Worm (Caenorhabditis elegans) whole organism, young adult: Measurements from ENCODE around the gene ctg-2.

Experiments used
- B0019.2 ChIP-seq: fragments of 200-800 bp; sonication (Bioruptor generic); conservative IDR thresholded peaks from 2 replicates; pipeline ENCODE4 v1.3.6; 2022; ENCODE audit warnings: missing genetic modification reagents, missing genetic modification characterization, missing compliant biosample characterization
- B0035.1 ChIP-seq: sonication (generic microtip); optimal IDR thresholded peaks from 2 replicates; lab custom pipeline; 2016; ENCODE audit warnings: missing genetic modification characterization, mild to moderate bottlenecking, missing compliant biosample characterization, missing genotype, missing genetic modification reagents
- B0336.3 ChIP-seq: fragments of 200-800 bp; sonication (Bioruptor generic); IDR thresholded peaks from 2 replicates; pipeline ENCODE4 v1.3.6; 2022; ENCODE audit warnings: missing genetic modification characterization, missing compliant biosample characterization
- F23B12.7 ChIP-seq: sonication (generic microtip); optimal IDR thresholded peaks from 2 replicates; lab custom pipeline; 2017; ENCODE audit warnings: missing genetic modification characterization, mild to moderate bottlenecking, missing compliant biosample characterization, antibody characterized with exemption, moderate library complexity; ENCODE audit not compliant: insufficient read depth
- F55B11.4 ChIP-seq: sonication (generic microtip); optimal IDR thresholded peaks from 2 replicates; lab custom pipeline; 2016; ENCODE audit warnings: missing compliant biosample characterization, missing genetic modification characterization, borderline replicate concordance; ENCODE audit not compliant: insufficient read depth
- T26A5.8 ChIP-seq: sonication (generic microtip); optimal IDR thresholded peaks from 2 replicates; lab custom pipeline; 2016; ENCODE audit warnings: missing genetic modification characterization, missing compliant biosample characterization
- Y67H2A.10 ChIP-seq: fragments of 200-800 bp; sonication (Bioruptor generic); conservative IDR thresholded peaks from 2 replicates; pipeline ENCODE4 v1.3.6; 2022; ENCODE audit warnings: missing genetic modification reagents, missing genetic modification characterization, missing compliant biosample characterization
- Y79H2A.3 ChIP-seq: fragments of 200-800 bp; sonication (Bioruptor generic); conservative IDR thresholded peaks from 2 replicates; pipeline ENCODE4 v1.3.6; 2022; ENCODE audit warnings: missing genetic modification reagents, missing genetic modification characterization, missing compliant biosample characterization
- ZK185.1 ChIP-seq: sonication (generic microtip); optimal IDR thresholded peaks from 2 replicates; lab custom pipeline; 2016; ENCODE audit warnings: mild to moderate bottlenecking, missing genetic modification characterization, missing compliant biosample characterization; ENCODE audit not compliant: poor library complexity, severe bottlenecking
- atf-7 ChIP-seq: sonication (generic microtip); optimal IDR thresholded peaks from 2 replicates; lab custom pipeline; 2017; ENCODE audit warnings: mild to moderate bottlenecking, missing genetic modification characterization, missing compliant biosample characterization
- attf-3 ChIP-seq: fragments of 200-800 bp; sonication (Bioruptor generic); conservative IDR thresholded peaks from 2 replicates; pipeline ENCODE4 v1.3.6; 2022; ENCODE audit warnings: missing genetic modification reagents, missing genetic modification characterization, missing compliant biosample characterization
- attf-5 ChIP-seq: fragments of 200-800 bp; sonication (Bioruptor generic); optimal IDR thresholded peaks from 2 replicates; lab custom pipeline; 2018; ENCODE audit warnings: mild to moderate bottlenecking, missing genetic modification characterization, missing compliant biosample characterization
- bed-2 ChIP-seq: fragments of 200-800 bp; sonication (Bioruptor generic); IDR thresholded peaks from 2 replicates; pipeline ENCODE4 v1.3.6; 2022; ENCODE audit warnings: missing genetic modification reagents, missing genetic modification characterization, missing compliant biosample characterization
- ccch-3 ChIP-seq: fragments of 200-800 bp; sonication (Bioruptor generic); optimal IDR thresholded peaks from 2 replicates; lab custom pipeline; 2018; ENCODE audit warnings: mild to moderate bottlenecking, missing genetic modification characterization, missing compliant biosample characterization
- cebp-1 ChIP-seq, 2 experiments: fragments of 200-800 bp in 1 of 2; sonication (Bioruptor generic) in 1 of 2; sonication (generic microtip) in 1 of 2; IDR thresholded peaks in 1 of 2; optimal IDR thresholded peaks in 1 of 2; 2 replicates each; pipeline versions ENCODE4 v1.3.6 to Lab custom; 2017 to 2022; ENCODE audit warnings: missing compliant biosample characterization in 2 of 2, missing genetic modification characterization in 2 of 2, mild to moderate bottlenecking in 1 of 2, missing genetic modification reagents in 1 of 2, moderate library complexity in 1 of 2
- ceh-100 ChIP-seq: fragments of 200-800 bp; sonication (Bioruptor generic); IDR thresholded peaks from 2 replicates; pipeline ENCODE4 v1.3.6; 2022; ENCODE audit warnings: missing genetic modification reagents, missing genetic modification characterization, missing compliant biosample characterization
- dox-1 ChIP-seq: fragments of 200-800 bp; sonication (Bioruptor generic); IDR thresholded peaks from 2 replicates; pipeline ENCODE4 v1.3.6; 2022; ENCODE audit warnings: missing genetic modification reagents, missing genetic modification characterization, missing compliant biosample characterization
- efl-1 ChIP-seq: fragments of 150-350 bp; optimal IDR thresholded peaks from 2 replicates; lab custom pipeline; 2014; ENCODE audit warnings: missing biosample characterization, missing genetic modification reagents, missing genetic modification characterization
- egl-44 ChIP-seq: fragments of 200-800 bp; sonication (Bioruptor generic); IDR thresholded peaks from 2 replicates; pipeline ENCODE4 v1.3.6; 2022; ENCODE audit warnings: missing genetic modification reagents, missing genetic modification characterization, missing compliant biosample characterization
- ekl-4 ChIP-seq: fragments of 200-800 bp; sonication (Bioruptor generic); IDR thresholded peaks from 2 replicates; pipeline ENCODE4 v1.3.6; 2022; ENCODE audit warnings: missing genetic modification reagents, missing genetic modification characterization, missing compliant biosample characterization
- hmg-1.2 ChIP-seq: fragments of 200-800 bp; sonication (Bioruptor generic); IDR thresholded peaks from 2 replicates; pipeline ENCODE4 v1.3.6; 2022; ENCODE audit warnings: missing genetic modification reagents, missing genetic modification characterization, missing compliant biosample characterization
- let-526 ChIP-seq: fragments of 200-800 bp; sonication (Bioruptor generic); IDR thresholded peaks from 2 replicates; pipeline ENCODE4 v1.3.6; 2022; ENCODE audit warnings: missing genetic modification reagents, missing genetic modification characterization, missing compliant biosample characterization
- lin-35 ChIP-seq, 3 experiments: fragments of 150-350 bp in 2 of 3; sonication (generic microtip) in 1 of 3; optimal IDR thresholded peaks; 2 replicates each; lab custom pipeline; 2014 to 2018; ENCODE audit warnings: missing biosample characterization in 3 of 3, missing genetic modification characterization in 3 of 3, missing genetic modification reagents in 3 of 3
- lsl-1 ChIP-seq: fragments of 200-800 bp; sonication (Bioruptor generic); optimal IDR thresholded peaks from 2 replicates; lab custom pipeline; 2018; ENCODE audit warnings: mild to moderate bottlenecking, missing genetic modification characterization, moderate library complexity, missing compliant biosample characterization
- lsy-27 ChIP-seq: sonication (generic microtip); optimal IDR thresholded peaks from 2 replicates; lab custom pipeline; 2017; ENCODE audit warnings: missing genetic modification characterization, mild to moderate bottlenecking, missing compliant biosample characterization, antibody characterized with exemption, missing genotype, borderline replicate concordance; ENCODE audit not compliant: insufficient read depth
- madf-6 ChIP-seq: fragments of 200-800 bp; sonication (Bioruptor generic); IDR thresholded peaks from 2 replicates; pipeline ENCODE4 v1.3.6; 2022; ENCODE audit warnings: missing genetic modification reagents, missing genetic modification characterization, missing compliant biosample characterization
- madf-8 ChIP-seq: fragments of 200-800 bp; sonication (Bioruptor generic); conservative IDR thresholded peaks from 2 replicates; pipeline ENCODE4 v1.3.6; 2022; ENCODE audit warnings: missing genetic modification reagents, missing genetic modification characterization, missing compliant biosample characterization
- mcd-1 ChIP-seq: fragments of 200-800 bp; sonication (Bioruptor generic); IDR thresholded peaks from 2 replicates; pipeline ENCODE4 v1.3.6; 2022; ENCODE audit warnings: missing genetic modification reagents, missing genetic modification characterization, missing compliant biosample characterization
- mel-28 ChIP-seq: sonication (generic microtip); optimal IDR thresholded peaks from 2 replicates; lab custom pipeline; 2016; ENCODE audit warnings: borderline replicate concordance, mild to moderate bottlenecking, missing genetic modification characterization, missing compliant biosample characterization
- nfyb-1 ChIP-seq: fragments of 200-800 bp; sonication (Bioruptor generic); IDR thresholded peaks from 2 replicates; pipeline ENCODE4 v1.3.6; 2022; ENCODE audit warnings: missing genetic modification reagents, missing genetic modification characterization, missing compliant biosample characterization
- sdz-38 ChIP-seq: sonication (generic microtip); optimal IDR thresholded peaks from 2 replicates; lab custom pipeline; 2016; ENCODE audit warnings: missing genotype, missing genetic modification characterization, missing compliant biosample characterization
- snpc-1.3 ChIP-seq: sonication (generic microtip); optimal IDR thresholded peaks from 2 replicates; lab custom pipeline; 2017; ENCODE audit warnings: missing genetic modification characterization, mild to moderate bottlenecking, missing compliant biosample characterization, antibody characterized with exemption, moderate library complexity, missing genotype, missing genetic modification reagents; ENCODE audit not compliant: insufficient read depth
- snpc-4 ChIP-seq, 5 experiments: fragments of 150-350 bp in 1 of 5; sonication (generic microtip) in 4 of 5; optimal IDR thresholded peaks; 2 replicates each; lab custom pipeline; 2014 to 2018; ENCODE audit warnings: missing genetic modification characterization in 5 of 5, missing biosample characterization in 3 of 5, antibody characterized with exemption in 2 of 5, mild to moderate bottlenecking in 2 of 5, missing compliant biosample characterization in 2 of 5, missing genotype in 2 of 5, moderate library complexity in 2 of 5, missing genetic modification reagents in 1 of 5
- somi-1 ChIP-seq: fragments of 200-800 bp; sonication (Bioruptor generic); optimal IDR thresholded peaks from 2 replicates; lab custom pipeline; 2018; ENCODE audit warnings: mild to moderate bottlenecking, missing genetic modification characterization, missing compliant biosample characterization
- ztf-28 ChIP-seq: fragments of 200-800 bp; sonication (Bioruptor generic); IDR thresholded peaks from 2 replicates; pipeline ENCODE4 v1.3.6; 2022; ENCODE audit warnings: missing genetic modification reagents, missing genetic modification characterization, missing compliant biosample characterization

The ctg-2 gene

DNA sequence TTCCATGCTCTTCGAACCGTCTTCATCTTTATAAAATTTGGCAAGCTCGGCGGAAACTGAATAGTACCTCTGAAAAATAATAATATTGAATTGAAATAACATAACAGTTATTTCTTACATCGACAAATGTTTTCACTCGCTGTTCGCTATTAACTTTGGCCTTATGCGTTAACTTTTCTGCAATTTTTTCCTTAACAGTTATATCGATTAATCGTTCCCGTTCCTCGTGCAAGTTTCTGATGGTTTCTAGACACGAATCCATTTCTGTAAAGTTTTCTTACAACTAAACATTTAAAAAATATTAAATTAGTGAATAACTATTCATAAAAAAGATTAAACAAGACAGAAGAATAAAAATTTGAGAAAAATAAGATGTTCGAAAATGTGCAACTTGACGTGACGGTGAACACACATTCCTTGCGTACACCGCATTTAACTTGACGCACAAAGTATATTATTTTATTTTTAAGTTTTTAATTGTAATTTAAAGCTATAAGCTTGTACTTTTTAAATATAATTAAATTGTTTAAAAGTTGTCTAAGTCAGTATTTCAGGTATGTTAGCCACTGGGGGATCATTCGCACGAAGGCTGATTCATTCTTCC, 10.4 kb downstream of the ctg-2 start, which contains the start of the genes prp-9 and mrps-18B (continued):
- TF ChIP-seq lin-35 (GFP tag; optimal IDR thresholded peaks at IDR 0.05; lab: Kevin White, UChicago) (no peak), mcd-1 (GFP tag; lab: Robert Waterston, UW) (0 out of 2 replicates have a peak, but pooled peaks have one; percentile 16), mel-28 (tag; lab: Kevin White, UChicago) (no peak), hmg-1.2 (no peak), lsy-27 (tag; lab: Kevin White, UChicago) (no peak), cebp-1 (GFP tag; IDR thresholded peaks at IDR 0.05; lab: Robert Waterston, UW) (no peak), cebp-1 (tag; optimal IDR thresholded peaks at IDR 0.05; lab: Kevin White, UChicago) (no peak), sdz-38 (tag; lab: Kevin White, UChicago) (no peak), lsl-1 (peak; percentile 34), attf-3 (GFP tag; lab: Robert Waterston, UW) (no peak), snpc-1.3 (tag; lab: Kevin White, UChicago) (peak; percentile 74), attf-5 (GFP tag; lab: Kevin White, UChicago) (peak; percentile 33), ekl-4 (GFP tag; lab: Robert Waterston, UW) (no peak), ztf-28 (GFP tag; lab: Robert Waterston, UW) (no peak), madf-8 (GFP tag; lab: Robert Waterston, UW) (no peak; the same call in 1 of the 2 replicates), ccch-3 (GFP tag; lab: Kevin White, UChicago) (no peak), B0336.3 (GFP tag; lab: Robert Waterston, UW) (no peak), F55B11.4 (tag; lab: Kevin White, UChicago) (no peak), nfyb-1 (GFP tag; lab: Robert Waterston, UW) (no peak), F23B12.7 (tag; lab: Kevin White, UChicago) (peak; percentile 27), B0019.2 (GFP tag; lab: Robert Waterston, UW) (no peak), ceh-100 (GFP tag; lab: Robert Waterston, UW) (no peak), egl-44 (GFP tag; lab: Robert Waterston, UW) (no peak), bed-2 (GFP tag; lab: Robert Waterston, UW) (no peak), snpc-4 (GFP tag; optimal IDR thresholded peaks at IDR 0.05; lab: Kevin White, UChicago) (no peak), snpc-4 (tag; optimal IDR thresholded peaks at IDR 0.05; lab: Kevin White, UChicago) (peak in 1 of 4 experiments; percentile 13), atf-7 (tag; lab: Kevin White, UChicago) (no peak)
- TF ChIP-seq, all 124 proteins: peak for 8

DNA sequence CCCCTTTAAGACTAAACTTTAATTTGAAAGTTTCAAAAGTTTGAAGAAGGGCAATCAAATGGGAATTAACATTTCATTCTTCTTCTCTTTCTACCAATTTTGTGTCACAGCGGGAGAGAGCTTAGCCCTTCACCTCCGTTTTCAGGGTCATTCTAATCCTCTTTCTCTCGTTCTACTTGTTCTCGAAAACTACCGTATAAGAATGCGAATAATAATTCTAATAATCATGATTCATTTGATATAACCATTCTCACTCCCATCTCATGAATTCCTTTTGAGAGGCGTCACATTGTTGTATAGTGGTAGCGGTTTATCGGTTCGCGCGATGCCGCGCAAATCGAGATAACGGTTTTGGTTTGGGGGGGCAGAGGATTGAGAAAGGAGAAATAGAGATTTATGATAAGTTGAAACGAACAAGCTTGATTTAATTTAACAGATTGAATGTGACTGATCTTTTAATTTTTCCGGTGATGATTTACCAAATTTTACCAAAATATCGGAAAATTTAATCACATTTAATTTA, 14.4 kb downstream of the ctg-2 start:
- TF ChIP-seq madf-6 = no peak
- TF ChIP-seq mcd-1 (GFP tag; lab: Robert Waterston, UW) = no peak
- no peak for TF ChIP-seq let-526 (GFP tag; lab: Robert Waterston, UW)
- no peak for TF ChIP-seq somi-1
- TF ChIP-seq ceh-100 (GFP tag; lab: Robert Waterston, UW) = no peak
- no peak for TF ChIP-seq F23B12.7 (tag; lab: Kevin White, UChicago)
- TF ChIP-seq dox-1 = no peak
- TF ChIP-seq Y67H2A.10 = no peak
- TF ChIP-seq efl-1 (GFP tag; lab: Kevin White, UChicago) = no peak
- TF ChIP-seq B0035.1 (tag; lab: Kevin White, UChicago) = no peak
- TF ChIP-seq T26A5.8 (tag; lab: Kevin White, UChicago) = no peak
- no peak for TF ChIP-seq B0019.2 (GFP tag; lab: Robert Waterston, UW)
- no peak for TF ChIP-seq Y79H2A.3 (GFP tag; lab: Robert Waterston, UW)
- no peak for TF ChIP-seq ZK185.1
